Comparison of ENCODE assay signal across 5 worm cellular contexts in the genomic region with DNA sequence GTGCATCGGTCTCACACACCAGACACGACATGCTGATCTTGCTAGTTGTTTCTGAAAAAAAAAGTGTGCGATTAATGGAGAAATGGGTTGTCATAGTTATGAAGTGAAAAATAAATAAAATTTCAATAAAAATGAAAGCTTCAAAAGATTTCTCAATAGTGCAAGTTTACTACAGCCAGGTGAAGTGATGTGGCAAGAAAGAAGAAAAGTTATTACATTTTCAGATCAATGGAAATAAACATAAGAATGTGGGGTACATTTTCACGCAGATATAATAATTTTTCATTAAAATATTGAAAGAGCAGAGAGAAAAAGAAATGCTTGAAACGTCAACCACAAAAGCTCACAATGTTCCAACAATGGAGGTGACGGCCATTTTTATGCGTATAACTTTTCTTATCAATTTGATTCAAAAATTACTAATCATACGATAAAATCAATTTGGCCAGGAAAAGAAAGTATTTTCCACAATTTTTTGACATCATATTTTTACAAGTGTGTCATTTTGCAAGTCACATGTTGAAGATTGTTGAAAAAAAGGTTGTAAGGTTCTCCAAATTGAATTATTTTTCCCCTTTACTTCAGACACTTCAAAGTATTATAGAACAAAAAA.
TF ChIP-seq lines count a peak whose summit lies in the region.

Gene nhr-45 (minus strand): TSS at position 51 of the 613 bp plus-strand sequence.

TF ChIP-seq in whole organism, L1 larva, 84 proteins besides CTCF, POLR2A, EP300 and RAD21 (continues in another document):
- TF ChIP-seq ceh-63 (GFP tag; optimal IDR thresholded peaks at IDR 0.05; lab: Kevin White, UChicago): no peak
- TF ChIP-seq lin-13 (GFP tag; optimal IDR thresholded peaks at IDR 0.05; lab: Kevin White, UChicago): no peak
- TF ChIP-seq zag-1 (tag; optimal IDR thresholded peaks at IDR 0.05; lab: Kevin White, UChicago): no peak
- TF ChIP-seq alr-1 (tag; optimal IDR thresholded peaks at IDR 0.05; lab: Kevin White, UChicago; ENCODE audit: borderline replicate concordance): no peak
- TF ChIP-seq ces-1 (GFP tag; optimal IDR thresholded peaks at IDR 0.05; lab: Kevin White, UChicago): no peak
- no peak for TF ChIP-seq nhr-77 (tag; optimal IDR thresholded peaks at IDR 0.05; lab: Kevin White, UChicago)
- no peak for TF ChIP-seq ceh-90 (tag; optimal IDR thresholded peaks at IDR 0.05; lab: Kevin White, UChicago)
- TF ChIP-seq skn-1 (tag; optimal IDR thresholded peaks at IDR 0.05; lab: Kevin White, UChicago): no peak
- no peak for TF ChIP-seq efl-1 (optimal IDR thresholded peaks at IDR 0.05; lab: Kevin White, UChicago)
- peak in 1 of 2 experiments; percentile 87 for TF ChIP-seq efl-1 (GFP tag; optimal IDR thresholded peaks at IDR 0.05 in 1 of 2; lab: Kevin White, UChicago)
- TF ChIP-seq unc-62 (GFP tag; optimal IDR thresholded peaks at IDR 0.05; lab: Kevin White, UChicago): no peak
- TF ChIP-seq nhr-71 (tag; optimal IDR thresholded peaks at IDR 0.05; lab: Kevin White, UChicago): no peak
- TF ChIP-seq fkh-10 (GFP tag; optimal IDR thresholded peaks at IDR 0.05; lab: Kevin White, UChicago): peak; percentile 61
- no peak for TF ChIP-seq pag-3 (tag; optimal IDR thresholded peaks at IDR 0.05; lab: Kevin White, UChicago; ENCODE audit: borderline replicate concordance, insufficient read depth)
- TF ChIP-seq ztf-4 (tag; optimal IDR thresholded peaks at IDR 0.05; lab: Kevin White, UChicago): no peak
- TF ChIP-seq lin-14 (GFP tag; optimal IDR thresholded peaks at IDR 0.05; lab: Kevin White, UChicago): peak; percentile 33
- TF ChIP-seq ets-5 (GFP tag; IDR thresholded peaks at IDR 0.05; lab: Robert Waterston, UW): no peak

TF ChIP-seq in whole organism, L2 larva, 48 proteins besides CTCF, POLR2A, EP300 and RAD21:
- TF ChIP-seq fos-1 (tag; optimal IDR thresholded peaks at IDR 0.05; lab: Kevin White, UChicago): peak; percentile 67
- no peak for TF ChIP-seq sma-3 (GFP tag; optimal IDR thresholded peaks at IDR 0.05; lab: Kevin White, UChicago)
TF ChIP-seq in whole organism, L2 larva: peak in this region for 1.

TF ChIP-seq in whole organism, L3 larva, 47 proteins besides CTCF, POLR2A, EP300 and RAD21:
- peak; percentile 60 for TF ChIP-seq elt-2 (tag; optimal IDR thresholded peaks at IDR 0.05; lab: Kevin White, UChicago)
- TF ChIP-seq pqm-1 (tag; optimal IDR thresholded peaks at IDR 0.05; lab: Kevin White, UChicago): peak; percentile 73
- peak; percentile 50 for TF ChIP-seq fkh-10 (GFP tag; optimal IDR thresholded peaks at IDR 0.05; lab: Kevin White, UChicago)
- TF ChIP-seq sea-2 (GFP tag; optimal IDR thresholded peaks at IDR 0.05; lab: Kevin White, UChicago): no peak

TF ChIP-seq in whole organism, L4 larva, 104 proteins besides CTCF, POLR2A, EP300 and RAD21:
- peak; percentile 26 for TF ChIP-seq pqm-1 (tag; optimal IDR thresholded peaks at IDR 0.05; lab: Kevin White, UChicago)
- TF ChIP-seq nhr-28 (tag; optimal IDR thresholded peaks at IDR 0.05; lab: Kevin White, UChicago): peak; percentile 25
- TF ChIP-seq lir-3 (tag; optimal IDR thresholded peaks at IDR 0.05; lab: Kevin White, UChicago): no peak
- TF ChIP-seq ceh-20 (GFP tag; IDR thresholded peaks at IDR 0.05; lab: Robert Waterston, UW): no peak
- TF ChIP-seq Y105C5A.15 (GFP tag; IDR thresholded peaks at IDR 0.05; lab: Robert Waterston, UW): no peak
- peak; percentile 34 for TF ChIP-seq T20F7.1 (GFP tag; optimal IDR thresholded peaks at IDR 0.05; lab: Kevin White, UChicago)
- no peak for TF ChIP-seq R02D3.7 (tag; optimal IDR thresholded peaks at IDR 0.05; lab: Kevin White, UChicago)
- TF ChIP-seq fkh-10 (GFP tag; optimal IDR thresholded peaks at IDR 0.05; lab: Kevin White, UChicago): no peak
- peak; percentile 42; the same call in 1 of the 2 replicates for TF ChIP-seq dmd-6 (GFP tag; IDR thresholded peaks at IDR 0.05; lab: Robert Waterston, UW)
- TF ChIP-seq ceh-28 (tag; optimal IDR thresholded peaks at IDR 0.05; lab: Kevin White, UChicago): no peak
- TF ChIP-seq lin-29 (GFP tag; IDR thresholded peaks at IDR 0.05; lab: Robert Waterston, UW): no peak
- no peak for TF ChIP-seq ztf-11 (tag; optimal IDR thresholded peaks at IDR 0.05; lab: Kevin White, UChicago)
- TF ChIP-seq cey-2 (tag; optimal IDR thresholded peaks at IDR 0.05; lab: Kevin White, UChicago; ENCODE audit: borderline replicate concordance, insufficient read depth): no peak
- TF ChIP-seq zip-11 (GFP tag; IDR thresholded peaks at IDR 0.05; lab: Robert Waterston, UW): no peak
- TF ChIP-seq lsy-2 (tag; optimal IDR thresholded peaks at IDR 0.05; lab: Kevin White, UChicago): peak in 1 of 2 experiments; percentile 13
- peak; percentile 24 for TF ChIP-seq nhr-77 (tag; optimal IDR thresholded peaks at IDR 0.05; lab: Kevin White, UChicago)
TF ChIP-seq in whole organism, L4 larva: peak in this region for 6.

TF ChIP-seq in whole organism, young adult, 124 proteins besides CTCF, POLR2A, EP300 and RAD21:
- no peak for TF ChIP-seq ztf-6 (GFP tag; IDR thresholded peaks at IDR 0.05; lab: Robert Waterston, UW)
- TF ChIP-seq nhr-80 (tag; optimal IDR thresholded peaks at IDR 0.05; lab: Kevin White, UChicago): peak; percentile 55
